Fruit fly (Drosophila melanogaster) Kc167 (cell line): ENCODE measurements around the gene aop.

Experiments used
- Myc ChIP-seq: fragments of >200 bp; optimal IDR thresholded peaks from 2 replicates; lab custom pipeline; 2017; ENCODE audit warnings: missing external identifiers
- Sin3A ChIP-seq: fragments of >200 bp; optimal IDR thresholded peaks from 2 replicates; lab custom pipeline; 2018; ENCODE audit warnings: missing external identifiers
- h ChIP-seq: fragments of >200 bp; optimal IDR thresholded peaks from 3 replicates; lab custom pipeline; 2018; ENCODE audit warnings: missing external identifiers
- insv ChIP-seq: fragments of >200 bp; optimal IDR thresholded peaks from 3 replicates; lab custom pipeline; 2018; ENCODE audit warnings: missing external identifiers
- psq ChIP-seq: fragments of >200 bp; optimal IDR thresholded peaks from 2 replicates; lab custom pipeline; 2017; ENCODE audit warnings: missing external identifiers
- ttk ChIP-seq: sonication (Bioruptor generic); optimal IDR thresholded peaks from 2 replicates; lab custom pipeline; 2017; ENCODE audit warnings: missing external identifiers

Gene aop

dm6 chr2L:2162281-2162680 lies 16.3 kb downstream of the aop start:
- TF ChIP-seq psq (lab: Kevin White, UChicago) (no peak), Sin3A (lab: Kevin White, UChicago) (no peak), Myc (no peak), ttk (lab: Kevin White, UChicago) (no peak), h (no peak), insv (lab: Kevin White, UChicago) (no peak)

- TF ChIP-seq Myc (no peak), h (no peak), ttk (lab: Kevin White, UChicago) (no peak), psq (lab: Kevin White, UChicago) (no peak), insv (lab: Kevin White, UChicago) (no peak), Sin3A (lab: Kevin White, UChicago) (no peak)
Measured at dm6 chr2L:2161244-2162243, 17.0 kb downstream of the aop start.

dm6 chr2L:2155453-2155852 lies 23.1 kb downstream of the aop start, which contains the start of gene CG15382:
CG15382 (plus strand) TSS chr2L:2155753.
- no peak for TF ChIP-seq Sin3A (lab: Kevin White, UChicago)
- no peak for TF ChIP-seq Myc
- no peak for TF ChIP-seq ttk (lab: Kevin White, UChicago)
- TF ChIP-seq insv (lab: Kevin White, UChicago), result no peak
- TF ChIP-seq h, result no peak
- no peak for TF ChIP-seq psq (lab: Kevin White, UChicago)

- TF ChIP-seq ttk (lab: Kevin White, UChicago) (no peak), Sin3A (lab: Kevin White, UChicago) (no peak), psq (lab: Kevin White, UChicago) (no peak), insv (lab: Kevin White, UChicago) (no peak), Myc (no peak), h (no peak)
Measured at dm6 chr2L:2151544-2152290, 26.8 kb downstream of the aop start, which contains the start of gene AIF. AIF (plus strand) TSS chr2L:2151754.

- TF ChIP-seq insv (lab: Kevin White, UChicago) (no peak), Myc (no peak), h (no peak), psq (lab: Kevin White, UChicago) (no peak), ttk (lab: Kevin White, UChicago) (no peak), Sin3A (lab: Kevin White, UChicago) (no peak)
Measured at dm6 chr2L:2147208-2147607, 31.3 kb downstream of the aop start, which contains the start of the genes CG11723 and Tbcd. CG11723 (minus strand) TSS chr2L:2147275. Tbcd (plus strand) TSS chr2L:2147518.

- TF ChIP-seq insv (lab: Kevin White, UChicago), result no peak
- no peak for TF ChIP-seq Myc
- no peak for TF ChIP-seq Sin3A (lab: Kevin White, UChicago)
- TF ChIP-seq ttk (lab: Kevin White, UChicago), result no peak
- TF ChIP-seq h, result no peak
- TF ChIP-seq psq (lab: Kevin White, UChicago), result no peak
Measured at dm6 chr2L:2144725-2145656, 33.6 kb downstream of the aop start, which contains the start of gene tho2. tho2 (minus strand) TSS chr2L:2145187.

- TF ChIP-seq h (no peak), ttk (lab: Kevin White, UChicago) (no peak), insv (lab: Kevin White, UChicago) (no peak)
Measured at dm6 chr2L:2133009-2133408, 45.5 kb downstream of the aop start.

- no peak for TF ChIP-seq insv (lab: Kevin White, UChicago)
- TF ChIP-seq Sin3A (lab: Kevin White, UChicago), result no peak
- TF ChIP-seq h, result no peak
- no peak for TF ChIP-seq ttk (lab: Kevin White, UChicago)
- TF ChIP-seq psq (lab: Kevin White, UChicago), result no peak
- no peak for TF ChIP-seq Myc
Measured at dm6 chr2L:2132215-2132614, 46.3 kb downstream of the aop start.

- TF ChIP-seq psq (lab: Kevin White, UChicago), result no peak
- no peak for TF ChIP-seq h
- no peak for TF ChIP-seq Sin3A (lab: Kevin White, UChicago)
- TF ChIP-seq Myc, result no peak
- no peak for TF ChIP-seq insv (lab: Kevin White, UChicago)
- no peak for TF ChIP-seq ttk (lab: Kevin White, UChicago)
Measured at dm6 chr2L:2131449-2132109, 47.0 kb downstream of the aop start.

dm6 chr2L:2130157-2130987 lies 48.2 kb downstream of the aop start, which contains the start of gene Glyp:
Glyp (plus strand) TSS chr2L:2130813.
- TF ChIP-seq Sin3A (lab: Kevin White, UChicago) (no peak), psq (lab: Kevin White, UChicago) (no peak), h (no peak), insv (lab: Kevin White, UChicago) (no peak), ttk (lab: Kevin White, UChicago) (no peak), Myc (no peak)
